Worm (Caenorhabditis elegans): ENCODE measurements around the gene lsm-5.

Gene lsm-5

DNA sequence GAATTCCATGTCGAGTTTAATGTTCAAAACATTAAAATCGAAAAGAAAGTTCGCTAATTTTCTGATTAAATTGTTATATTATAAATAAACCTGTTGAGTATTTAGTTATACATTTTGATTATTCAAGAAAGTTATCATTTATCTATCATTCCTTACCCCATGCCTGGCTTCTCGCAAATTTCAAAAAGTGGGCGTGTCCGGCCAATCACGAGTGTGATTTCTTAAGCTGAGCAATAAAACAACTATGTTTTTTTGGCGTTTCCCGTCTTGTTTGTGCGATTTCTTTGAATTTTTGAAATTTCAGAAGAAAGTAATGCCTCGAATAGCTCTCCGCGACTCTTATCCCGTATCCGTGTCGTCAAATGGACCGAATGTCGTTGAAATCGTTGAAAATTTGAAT lies 2.4 kb downstream of the lsm-5 start, which contains the start of gene fbxa-94:
Gene fbxa-94, plus strand, starts transcription at position 301 of the 400 bp plus-strand sequence.
- no peak for TF ChIP-seq K12H6.12 (tag; optimal IDR thresholded peaks at IDR 0.05)
- no peak for TF ChIP-seq nfya-2 (GFP tag; IDR thresholded peaks at IDR 0.05)
- no peak for TF ChIP-seq gei-17 (GFP tag; optimal IDR thresholded peaks at IDR 0.05)
- no peak for TF ChIP-seq dpl-1 (GFP tag; optimal IDR thresholded peaks at IDR 0.05)
- no peak for TF ChIP-seq madf-6 (GFP tag; IDR thresholded peaks at IDR 0.05)
- TF ChIP-seq snpc-1.3 (tag; optimal IDR thresholded peaks at IDR 0.05; ENCODE audit: insufficient read depth): no peak
- no peak for TF ChIP-seq mel-28 (tag; optimal IDR thresholded peaks at IDR 0.05; ENCODE audit: borderline replicate concordance)
- TF ChIP-seq lir-1 (GFP tag; conservative IDR thresholded peaks at IDR 0.05): no peak
- no peak for TF ChIP-seq ztf-26 (tag; optimal IDR thresholded peaks at IDR 0.05)
- TF ChIP-seq fkh-3 (tag; optimal IDR thresholded peaks at IDR 0.05): no peak
- no peak for TF ChIP-seq T07F8.4 (tag; optimal IDR thresholded peaks at IDR 0.05)
- no peak for TF ChIP-seq zim-3 (tag; optimal IDR thresholded peaks at IDR 0.05)
- no peak for TF ChIP-seq ztf-3 (GFP tag; optimal IDR thresholded peaks at IDR 0.05)
- TF ChIP-seq pbrm-1 (GFP tag; IDR thresholded peaks at IDR 0.05): no peak
- no peak for TF ChIP-seq hmg-20 (GFP tag; IDR thresholded peaks at IDR 0.05)
- TF ChIP-seq unc-62 (GFP tag; optimal IDR thresholded peaks at IDR 0.05): no peak
- no peak for TF ChIP-seq aptf-2 (GFP tag; conservative IDR thresholded peaks at IDR 0.05)
- TF ChIP-seq tlf-1 (GFP tag; optimal IDR thresholded peaks at IDR 0.05): no peak
- no peak for TF ChIP-seq F49E8.2 (tag; optimal IDR thresholded peaks at IDR 0.05; ENCODE audit: insufficient read depth)

DNA sequence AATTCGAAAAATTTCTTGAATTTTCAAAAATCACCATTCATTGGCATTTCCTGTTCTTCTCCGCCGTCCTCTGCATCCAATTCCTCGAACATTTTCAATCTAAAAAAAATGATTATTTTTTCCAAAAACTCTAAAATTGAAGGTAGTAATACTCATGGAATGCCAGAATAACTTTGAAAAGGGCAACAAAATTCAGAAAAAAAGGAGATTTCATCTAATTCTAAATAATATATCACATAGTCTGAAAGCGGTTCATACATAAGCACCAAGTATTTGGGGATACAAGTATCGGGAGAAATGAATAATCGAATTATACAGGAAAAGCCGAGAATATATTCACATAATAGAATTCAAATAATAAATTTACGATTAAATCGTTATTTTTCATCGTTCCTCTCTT lies 5.1 kb downstream of the lsm-5 start, which contains the start of gene mdt-28:
Gene mdt-28, minus strand, starts transcription at position 101 of the 400 bp plus-strand sequence.
- no peak for TF ChIP-seq D2030.7 (GFP tag; IDR thresholded peaks at IDR 0.05)
- no peak for TF ChIP-seq lin-26 (GFP tag; IDR thresholded peaks at IDR 0.05)

DNA sequence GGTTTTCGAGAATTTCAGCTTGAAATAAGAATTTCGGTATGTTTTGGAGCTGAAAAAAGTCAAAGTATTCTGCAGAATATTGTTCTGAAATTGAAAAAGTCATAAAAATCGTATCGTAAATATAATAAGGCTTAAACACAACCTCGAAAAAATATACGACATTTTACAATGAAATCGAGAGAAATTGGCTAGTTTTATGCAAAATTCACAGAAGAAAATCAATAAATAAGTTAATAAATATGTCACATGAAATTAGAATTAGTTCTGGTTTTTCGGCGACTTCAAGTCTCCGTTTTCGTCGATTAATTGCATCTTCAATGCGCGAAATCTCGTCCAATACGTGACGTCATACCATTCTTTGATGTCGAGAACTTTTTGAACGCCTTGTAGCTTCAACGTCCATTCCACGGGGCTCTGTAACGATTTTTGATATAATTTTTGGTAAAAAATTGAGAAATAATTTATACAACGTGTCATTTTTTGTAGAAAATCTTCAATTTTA lies 7.3 kb downstream of the lsm-5 start, which contains the start of gene atx-3:
Gene atx-3, minus strand, starts transcription at position 51 of the 502 bp plus-strand sequence.
- no peak for TF ChIP-seq lin-54 (GFP tag; optimal IDR thresholded peaks at IDR 0.05)

- TF ChIP-seq tbp1 (GFP tag; optimal IDR thresholded peaks at IDR 0.05) (no peak), B0261.1 (tag; optimal IDR thresholded peaks at IDR 0.05) (no peak), F23B12.7 (tag; optimal IDR thresholded peaks at IDR 0.05; ENCODE audit: insufficient read depth) (no peak), snpc-1.1 (tag; optimal IDR thresholded peaks at IDR 0.05; ENCODE audit: insufficient read depth) (no peak), efl-1 (GFP tag; optimal IDR thresholded peaks at IDR 0.05) (peak; percentile 17), attf-5 (GFP tag; optimal IDR thresholded peaks at IDR 0.05) (peak; percentile 11), lin-40 (tag; optimal IDR thresholded peaks at IDR 0.05) (no peak), dox-1 (GFP tag; IDR thresholded peaks at IDR 0.05) (0 out of 2 replicates have a peak, but pooled peaks have one; percentile 12), attf-3 (GFP tag; conservative IDR thresholded peaks at IDR 0.05) (peak; percentile 89), dpl-1 (GFP tag; optimal IDR thresholded peaks at IDR 0.05) (peak; percentile 48), ztf-6 (GFP tag; IDR thresholded peaks at IDR 0.05) (no peak), fkh-3 (tag; optimal IDR thresholded peaks at IDR 0.05) (no peak), lin-54 (GFP tag; optimal IDR thresholded peaks at IDR 0.05) (peak; percentile 66), cebp-1 (GFP tag; IDR thresholded peaks at IDR 0.05) (no peak), cebp-1 (tag; optimal IDR thresholded peaks at IDR 0.05) (peak; percentile 28), die-1 (tag; optimal IDR thresholded peaks at IDR 0.05) (no peak), ceh-91 (GFP tag; IDR thresholded peaks at IDR 0.05) (no peak), mes-4 (tag; optimal IDR thresholded peaks at IDR 0.05) (no peak), hsf-1 (GFP tag; IDR thresholded peaks at IDR 0.05) (no peak), lin-35 (GFP tag; optimal IDR thresholded peaks at IDR 0.05) (peak in 1 of 3 experiments; percentile 74)
Observed at ce11 chrV:15578386-15578785, 8.2 kb downstream of the lsm-5 start, which contains the start of gene F28F8.9. F28F8.9 (minus strand) TSS chrV:15578673.

All from whole organism, young adult.